Fruit fly (Drosophila melanogaster) whole organism, prepupa: Measurements from ENCODE around the gene CG2938.

Experiments
- Blimp-1 ChIP-seq: fragments of 200-800 bp; sonication (Bioruptor generic); optimal IDR thresholded peaks from 3 replicates; lab custom pipeline; 2017; ENCODE audit warnings: missing biosample characterization, missing genetic modification characterization, mild to moderate bottlenecking, moderate library complexity, missing genetic modification reagents
- CG11902 ChIP-seq: fragments of 200-800 bp; sonication (Bioruptor generic); optimal IDR thresholded peaks from 3 replicates; lab custom pipeline; 2016; ENCODE audit warnings: missing biosample characterization, missing genetic modification characterization
- CG34406 ChIP-seq: fragments of 200-800 bp; sonication (Bioruptor generic); optimal IDR thresholded peaks from 3 replicates; lab custom pipeline; 2016; ENCODE audit warnings: missing biosample characterization, missing genetic modification characterization
- CG6163 ChIP-seq: fragments of 200-800 bp; sonication (Bioruptor generic); IDR thresholded peaks from 3 replicates; pipeline ENCODE4 v1.3.6; 2022; ENCODE audit warnings: missing biosample characterization, missing genetic modification characterization
- Hr39 ChIP-seq: fragments of 200-800 bp; sonication (Bioruptor generic); optimal IDR thresholded peaks from 2 replicates; lab custom pipeline; 2016; ENCODE audit warnings: missing biosample characterization, missing genetic modification characterization
- OdsH ChIP-seq: fragments of 200-800 bp; sonication (Bioruptor generic); optimal IDR thresholded peaks from 3 replicates; lab custom pipeline; 2016; ENCODE audit warnings: missing biosample characterization, missing genetic modification characterization
- eg ChIP-seq: fragments of 200-800 bp; sonication (Bioruptor generic); IDR thresholded peaks from 3 replicates; pipeline ENCODE4 v1.3.6; 2022; ENCODE audit warnings: missing biosample characterization, missing genetic modification characterization
- fd59A ChIP-seq: fragments of 200-800 bp; sonication (Bioruptor generic); optimal IDR thresholded peaks from 2 replicates; lab custom pipeline; 2017; ENCODE audit warnings: missing biosample characterization, mild to moderate bottlenecking, missing genetic modification characterization, missing genetic modification reagents

DNA sequence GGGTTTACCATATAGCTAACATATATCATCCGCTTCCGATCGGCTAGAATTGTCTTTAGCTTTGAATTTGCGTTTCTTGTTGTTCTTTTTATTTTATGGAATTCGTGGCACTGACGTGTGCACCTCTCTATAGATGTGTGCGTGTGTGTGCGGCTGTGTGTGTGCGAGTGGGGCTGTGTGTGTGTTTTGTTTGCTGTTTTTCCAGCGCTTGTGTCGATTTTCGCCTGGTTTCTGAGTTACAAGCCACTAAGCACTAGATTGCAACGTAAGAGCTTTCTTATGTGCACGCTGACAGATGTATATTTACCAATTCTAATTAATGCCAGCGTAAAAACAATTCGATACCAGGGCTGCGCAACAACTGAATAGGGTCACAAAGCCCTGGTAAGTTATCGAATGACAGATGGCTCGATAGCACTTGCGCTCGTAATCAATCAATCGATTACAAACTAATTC, 28.7 kb upstream of the CG2938 start, which contains the start of gene lva:
- TF ChIP-seq eg (GFP tag; lab: Robert Waterston, UW) (peak; percentile 32; the same call in 1 of the 3 replicates), CG11902 (GFP tag; lab: Kevin White, UChicago) (no peak), CG6163 (GFP tag; lab: Robert Waterston, UW) (no peak), CG34406 (GFP tag; lab: Kevin White, UChicago) (no peak), fd59A (GFP tag; lab: Kevin White, UChicago) (no peak), Blimp-1 (no peak), OdsH (GFP tag; lab: Kevin White, UChicago) (no peak), Hr39 (GFP tag; lab: Kevin White, UChicago) (no peak)
